Comparison of ENCODE assay signal across 1 fruit fly cellular context in the genomic region with DNA sequence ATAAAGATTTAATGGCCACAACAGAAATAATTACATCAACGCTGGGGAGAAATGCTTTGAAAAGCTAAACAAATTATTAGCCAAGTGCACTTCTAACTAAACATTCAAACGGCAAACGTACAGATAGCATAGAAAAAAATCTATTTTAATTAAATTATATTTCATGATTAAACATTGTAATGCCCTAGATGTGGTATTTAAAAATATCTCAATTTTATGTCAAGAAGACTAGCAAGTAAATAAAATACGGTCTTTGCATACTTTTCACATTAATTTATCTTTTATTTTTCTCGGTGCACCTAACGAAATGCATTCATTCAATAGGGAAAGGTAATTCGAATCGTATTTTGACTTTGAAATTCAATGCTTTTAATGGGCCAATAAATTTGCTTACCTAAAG.
TF ChIP-seq lines count a peak whose summit lies in the region.

No protein-coding gene starts in this region.

TF ChIP-seq in whole organism, embryonic, 481 proteins besides CTCF, POLR2A, EP300 and RAD21 (continued from another document):
- no peak for TF ChIP-seq chm (GFP tag; IDR thresholded peaks at IDR 0.05; lab: Robert Waterston, UW)
- peak; percentile 37 for TF ChIP-seq unpg (GFP tag; optimal IDR thresholded peaks at IDR 0.05; lab: Kevin White, UChicago)
- peak; percentile 17 for TF ChIP-seq PHDP (tag; optimal IDR thresholded peaks at IDR 0.05; lab: Kevin White, UChicago)
- no peak for TF ChIP-seq z (GFP tag; IDR thresholded peaks at IDR 0.05; lab: Robert Waterston, UW)
- TF ChIP-seq kay (GFP tag; optimal IDR thresholded peaks at IDR 0.05; lab: Kevin White, UChicago), result no peak
- TF ChIP-seq Ssrp (tag; optimal IDR thresholded peaks at IDR 0.05; lab: Kevin White, UChicago), result peak; percentile 18
- peak in 1 of 2 experiments; percentile 67 for TF ChIP-seq bsh (GFP tag; optimal IDR thresholded peaks at IDR 0.05; lab: Kevin White, UChicago)
- peak; percentile 63 for TF ChIP-seq sens (GFP tag; lab: Kevin White, UChicago)
- TF ChIP-seq Gsc (GFP tag; IDR thresholded peaks at IDR 0.05; lab: Robert Waterston, UW), result no peak
- TF ChIP-seq CG8388 (GFP tag; optimal IDR thresholded peaks at IDR 0.05; lab: Kevin White, UChicago), result peak; percentile 30
- TF ChIP-seq NC2α (GFP tag; optimal IDR thresholded peaks at IDR 0.05; lab: Kevin White, UChicago), result no peak
- TF ChIP-seq D (optimal IDR thresholded peaks at IDR 0.05; lab: Kevin White, UChicago), result no peak
- TF ChIP-seq D (GFP tag; optimal IDR thresholded peaks at IDR 0.05; lab: Kevin White, UChicago), result no peak
- TF ChIP-seq CG14860 (GFP tag; IDR thresholded peaks at IDR 0.05; lab: Robert Waterston, UW; ENCODE audit: partially characterized antibody), result no peak
